Fruit fly (Drosophila melanogaster) whole organism, adult: Measurements from ENCODE around the gene to.

Experiments used
- CG11617 ChIP-seq: fragments of 200-800 bp; sonication (Bioruptor generic); optimal IDR thresholded peaks from 2 replicates; lab custom pipeline; 2017; ENCODE audit warnings: mild to moderate bottlenecking, missing biosample characterization, missing genetic modification reagents, missing genetic modification characterization
- CG12768 ChIP-seq: fragments of 200-800 bp; sonication (Bioruptor generic); optimal IDR thresholded peaks from 2 replicates; lab custom pipeline; 2017; ENCODE audit warnings: missing biosample characterization, missing genetic modification characterization, mild to moderate bottlenecking, moderate library complexity, missing genetic modification reagents
- CG14711 ChIP-seq: fragments of 200-800 bp; sonication (Bioruptor generic); optimal IDR thresholded peaks from 2 replicates; lab custom pipeline; 2018; ENCODE audit warnings: missing biosample characterization, mild to moderate bottlenecking, missing genetic modification characterization, moderate library complexity
- CG1620 ChIP-seq: fragments of 200-800 bp; sonication (Bioruptor generic); optimal IDR thresholded peaks from 2 replicates; lab custom pipeline; 2016; ENCODE audit warnings: missing biosample characterization, missing genetic modification characterization
- CG33017 ChIP-seq: fragments of 200-800 bp; sonication (Bioruptor generic); optimal IDR thresholded peaks from 2 replicates; lab custom pipeline; 2018; ENCODE audit warnings: missing biosample characterization, mild to moderate bottlenecking, missing genetic modification characterization, moderate library complexity
- CG5204 ChIP-seq: fragments of 200-800 bp; sonication (Bioruptor generic); optimal IDR thresholded peaks from 2 replicates; lab custom pipeline; 2016; ENCODE audit warnings: missing biosample characterization, missing genetic modification characterization
- CG7045 ChIP-seq: fragments of 200-800 bp; sonication (Bioruptor generic); optimal IDR thresholded peaks from 2 replicates; lab custom pipeline; 2017; ENCODE audit warnings: missing biosample characterization, mild to moderate bottlenecking, missing genetic modification characterization
- CG7101 ChIP-seq: fragments of 200-800 bp; sonication (Bioruptor generic); optimal IDR thresholded peaks from 2 replicates; lab custom pipeline; 2018; ENCODE audit warnings: missing biosample characterization, mild to moderate bottlenecking, missing genetic modification characterization, moderate library complexity
- Clk ChIP-seq: fragments of 200-800 bp; sonication (Bioruptor generic); optimal IDR thresholded peaks from 2 replicates; lab custom pipeline; 2017; ENCODE audit warnings: missing biosample characterization, missing genetic modification characterization
- Crg-1 ChIP-seq: fragments of 200-800 bp; sonication (Bioruptor generic); optimal IDR thresholded peaks from 2 replicates; lab custom pipeline; 2016; ENCODE audit warnings: missing biosample characterization, missing genetic modification characterization
- Hr96 ChIP-seq: fragments of 200-800 bp; sonication (Bioruptor generic); optimal IDR thresholded peaks from 2 replicates; lab custom pipeline; 2016; ENCODE audit warnings: missing biosample characterization, missing genetic modification characterization
- Mnt ChIP-seq: fragments of 200-800 bp; sonication (Bioruptor generic); optimal IDR thresholded peaks from 2 replicates; lab custom pipeline; 2016; ENCODE audit warnings: missing biosample characterization, mild to moderate bottlenecking, missing genetic modification characterization
- bab1 ChIP-seq: fragments of 200-800 bp; sonication (Bioruptor generic); optimal IDR thresholded peaks from 3 replicates; lab custom pipeline; 2019; ENCODE audit warnings: missing biosample characterization, mild to moderate bottlenecking, missing genetic modification characterization, moderate library complexity
- cic ChIP-seq: fragments of 200-800 bp; sonication (Bioruptor generic); optimal IDR thresholded peaks from 2 replicates; lab custom pipeline; 2017; ENCODE audit warnings: missing biosample characterization, mild to moderate bottlenecking, missing genetic modification characterization, moderate library complexity
- cnc ChIP-seq, 2 experiments: fragments of >200 bp; optimal IDR thresholded peaks; 2 replicates each; lab custom pipeline; 2017
- kay ChIP-seq: fragments of 200-800 bp; sonication (Bioruptor generic); peaks from one replicate; lab custom pipeline; 2016; ENCODE audit warnings: missing biosample characterization, missing genetic modification characterization, borderline replicate concordance
- ovo ChIP-seq: fragments of 200-800 bp; sonication (Bioruptor generic); optimal IDR thresholded peaks from 2 replicates; lab custom pipeline; 2016; ENCODE audit warnings: missing biosample characterization, missing genetic modification characterization
- pad ChIP-seq: fragments of 200-800 bp; sonication (Bioruptor generic); optimal IDR thresholded peaks from 3 replicates; lab custom pipeline; 2017; ENCODE audit warnings: missing biosample characterization, missing genetic modification characterization, mild to moderate bottlenecking, moderate library complexity, missing genetic modification reagents
- tj ChIP-seq: fragments of 200-800 bp; sonication (Bioruptor generic); optimal IDR thresholded peaks from 3 replicates; lab custom pipeline; 2017; ENCODE audit warnings: missing biosample characterization, mild to moderate bottlenecking, missing genetic modification characterization, moderate library complexity
- toe ChIP-seq: fragments of 200-800 bp; sonication (Bioruptor generic); optimal IDR thresholded peaks from 2 replicates; lab custom pipeline; 2016; ENCODE audit warnings: missing biosample characterization, missing genetic modification characterization

The to gene

DNA sequence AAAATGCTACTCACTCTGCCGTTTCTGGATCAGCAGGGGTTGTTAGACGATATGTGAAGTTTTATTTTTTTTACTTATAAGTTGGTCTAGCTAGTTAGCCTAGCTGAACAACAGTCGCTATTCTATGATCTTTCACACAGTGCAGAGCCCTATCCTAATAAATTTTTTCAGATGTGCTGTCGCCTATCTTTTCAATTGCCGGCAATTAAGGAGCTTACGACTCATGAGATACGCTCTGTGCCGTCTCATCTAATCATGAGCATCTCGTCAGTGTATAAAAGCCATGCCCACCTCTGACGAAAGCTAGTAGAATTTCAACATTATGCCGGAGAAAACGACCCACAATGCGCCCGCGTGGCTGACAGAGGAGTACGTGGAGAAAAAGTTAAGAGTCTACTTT is 29.9 kb downstream of the to start, which contains the start of the genes CG11889 and CG11891:
Gene CG11889, plus strand, starts transcription at position 301 of the 400 bp plus-strand sequence.
Gene CG11891, plus strand, starts transcription at position 301 of the 400 bp plus-strand sequence.
- TF ChIP-seq cic (GFP tag; lab: Kevin White, UChicago) (no peak), CG14711 (tag; lab: Kevin White, UChicago) (no peak), cnc (optimal IDR thresholded peaks at IDR 0.05; lab: Kevin White, UChicago) (no peak), Clk (GFP tag; lab: Kevin White, UChicago) (no peak), CG11617 (no peak), ovo (GFP tag; lab: Kevin White, UChicago) (no peak), CG12768 (GFP tag; lab: Kevin White, UChicago) (no peak), CG1620 (GFP tag; lab: Kevin White, UChicago) (no peak), Hr96 (GFP tag; lab: Kevin White, UChicago) (no peak), CG7101 (tag; lab: Kevin White, UChicago) (no peak), CG33017 (tag; lab: Kevin White, UChicago) (no peak), Mnt (no peak), Crg-1 (GFP tag; lab: Kevin White, UChicago) (no peak), bab1 (GFP tag; lab: Kevin White, UChicago) (no peak), pad (GFP tag; lab: Kevin White, UChicago) (no peak), CG7045 (GFP tag; lab: Kevin White, UChicago) (no peak), kay (GFP tag; lab: Kevin White, UChicago) (no peak)

dm6 chr3R:25273537-25273936 is 33.6 kb downstream of the to start, which contains the start of gene CG11878:
CG11878 (plus strand) TSS chr3R:25273837.
- TF ChIP-seq Mnt (no peak), CG11617 (no peak), kay (GFP tag; lab: Kevin White, UChicago) (no peak), CG1620 (GFP tag; lab: Kevin White, UChicago) (no peak), CG5204 (GFP tag; lab: Kevin White, UChicago) (no peak), cic (GFP tag; lab: Kevin White, UChicago) (peak; percentile 0), tj (GFP tag; lab: Kevin White, UChicago) (no peak)

dm6 chr3R:25275276-25275675 is 35.3 kb downstream of the to start:
- TF ChIP-seq CG7045 (GFP tag; lab: Kevin White, UChicago) (peak; percentile 80), CG5204 (GFP tag; lab: Kevin White, UChicago) (peak; percentile 34), tj (GFP tag; lab: Kevin White, UChicago) (no peak), pad (GFP tag; lab: Kevin White, UChicago) (peak; percentile 44), CG14711 (tag; lab: Kevin White, UChicago) (peak; percentile 22), ovo (GFP tag; lab: Kevin White, UChicago) (peak; percentile 20), CG11617 (peak; percentile 62), bab1 (GFP tag; lab: Kevin White, UChicago) (no peak), CG7101 (tag; lab: Kevin White, UChicago) (peak; percentile 65), Clk (GFP tag; lab: Kevin White, UChicago) (no peak), kay (GFP tag; lab: Kevin White, UChicago) (peak; percentile 94), Mnt (peak; percentile 19), CG1620 (GFP tag; lab: Kevin White, UChicago) (no peak), cnc (optimal IDR thresholded peaks at IDR 0.05; lab: Kevin White, UChicago) (no peak), cic (GFP tag; lab: Kevin White, UChicago) (peak; percentile 97), Crg-1 (GFP tag; lab: Kevin White, UChicago) (peak; percentile 11), toe (GFP tag; lab: Kevin White, UChicago) (no peak), Hr96 (GFP tag; lab: Kevin White, UChicago) (no peak), CG33017 (tag; lab: Kevin White, UChicago) (peak; percentile 71), CG12768 (GFP tag; lab: Kevin White, UChicago) (peak; percentile 58)

DNA sequence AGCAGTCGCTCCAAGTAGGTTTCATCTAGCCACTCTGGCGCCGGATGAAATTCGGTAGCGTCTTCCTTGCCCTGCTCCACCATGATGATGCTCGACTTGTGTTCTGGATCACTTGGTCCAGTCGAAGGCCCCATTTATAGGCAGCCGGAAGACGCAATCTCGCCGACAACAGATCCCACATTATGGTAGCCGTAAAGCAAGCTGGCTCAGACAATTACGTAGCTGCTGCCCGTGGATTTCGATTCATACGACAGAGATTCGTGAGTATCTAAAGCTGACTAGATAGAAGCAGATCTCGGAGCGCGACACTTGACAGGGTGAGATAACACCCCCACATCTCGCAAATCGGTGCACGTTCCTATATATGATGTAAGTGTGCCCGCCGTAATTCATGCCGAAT is 37.1 kb downstream of the to start, which contains the start of gene CG10513:
Gene CG10513, minus strand, starts transcription at position 101 of the 400 bp plus-strand sequence.
- TF ChIP-seq Clk (GFP tag; lab: Kevin White, UChicago) (no peak), cnc (optimal IDR thresholded peaks at IDR 0.05; lab: Kevin White, UChicago) (no peak), CG7045 (GFP tag; lab: Kevin White, UChicago) (no peak)

dm6 chr3R:25279796-25280350 is 39.9 kb downstream of the to start, which contains the start of gene CG10514:
CG10514 (minus strand) TSS chr3R:25279846.
- no peak for TF ChIP-seq cnc (optimal IDR thresholded peaks at IDR 0.05; lab: Kevin White, UChicago)
- no peak for TF ChIP-seq CG1620 (GFP tag; lab: Kevin White, UChicago)
- TF ChIP-seq CG12768 (GFP tag; lab: Kevin White, UChicago) = peak; percentile 53
- TF ChIP-seq cic (GFP tag; lab: Kevin White, UChicago) = peak; percentile 65
- no peak for TF ChIP-seq tj (GFP tag; lab: Kevin White, UChicago)
- no peak for TF ChIP-seq toe (GFP tag; lab: Kevin White, UChicago)
- TF ChIP-seq CG33017 (tag; lab: Kevin White, UChicago) = peak; percentile 45
- TF ChIP-seq kay (GFP tag; lab: Kevin White, UChicago) = peak; percentile 90
- no peak for TF ChIP-seq bab1 (GFP tag; lab: Kevin White, UChicago)
- no peak for TF ChIP-seq CG5204 (GFP tag; lab: Kevin White, UChicago)
- TF ChIP-seq ovo (GFP tag; lab: Kevin White, UChicago) = peak; percentile 23
- no peak for TF ChIP-seq Clk (GFP tag; lab: Kevin White, UChicago)
- peak; percentile 50 for TF ChIP-seq CG7045 (GFP tag; lab: Kevin White, UChicago)
- TF ChIP-seq Hr96 (GFP tag; lab: Kevin White, UChicago) = no peak
- no peak for TF ChIP-seq CG11617
- TF ChIP-seq Crg-1 (GFP tag; lab: Kevin White, UChicago) = no peak
- peak; percentile 33 for TF ChIP-seq Mnt
- no peak for TF ChIP-seq pad (GFP tag; lab: Kevin White, UChicago)
- TF ChIP-seq CG7101 (tag; lab: Kevin White, UChicago) = peak; percentile 57
- TF ChIP-seq CG14711 (tag; lab: Kevin White, UChicago) = no peak
